Worm (Caenorhabditis elegans): ENCODE results near the gene B0228.9.

B0228.9 gene

DNA sequence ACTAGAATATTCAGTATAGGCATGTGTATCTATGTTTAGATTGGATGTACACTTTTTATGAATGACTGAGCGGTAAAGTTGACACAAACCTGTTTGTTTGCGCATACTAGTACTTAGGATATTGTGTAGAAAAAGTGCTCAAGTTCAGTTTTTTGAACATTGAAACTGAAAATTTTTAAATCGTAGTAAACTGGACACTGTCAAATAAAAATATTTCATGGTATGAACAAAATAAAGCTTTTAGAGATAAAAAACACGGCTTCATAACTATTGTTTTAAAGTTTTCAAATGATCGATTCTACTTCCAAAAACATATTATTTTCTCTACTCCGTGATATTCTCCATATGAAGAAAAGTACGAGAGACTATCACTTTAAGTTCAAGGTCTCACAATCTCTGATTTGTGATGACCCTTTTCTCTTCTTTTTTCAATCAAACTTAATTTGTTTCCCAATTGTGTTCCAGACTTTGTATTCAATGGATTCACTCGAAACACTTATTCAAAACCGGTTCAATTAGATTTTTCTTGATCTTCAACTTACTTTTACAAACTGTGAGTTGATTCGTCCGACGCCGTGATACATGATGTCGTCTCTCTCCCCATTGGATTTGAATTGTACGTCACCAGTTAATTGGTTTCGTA is 28.1 kb upstream of the B0228.9 start:
- no peak for TF ChIP-seq unc-62 (GFP tag; optimal IDR thresholded peaks at IDR 0.05)

DNA sequence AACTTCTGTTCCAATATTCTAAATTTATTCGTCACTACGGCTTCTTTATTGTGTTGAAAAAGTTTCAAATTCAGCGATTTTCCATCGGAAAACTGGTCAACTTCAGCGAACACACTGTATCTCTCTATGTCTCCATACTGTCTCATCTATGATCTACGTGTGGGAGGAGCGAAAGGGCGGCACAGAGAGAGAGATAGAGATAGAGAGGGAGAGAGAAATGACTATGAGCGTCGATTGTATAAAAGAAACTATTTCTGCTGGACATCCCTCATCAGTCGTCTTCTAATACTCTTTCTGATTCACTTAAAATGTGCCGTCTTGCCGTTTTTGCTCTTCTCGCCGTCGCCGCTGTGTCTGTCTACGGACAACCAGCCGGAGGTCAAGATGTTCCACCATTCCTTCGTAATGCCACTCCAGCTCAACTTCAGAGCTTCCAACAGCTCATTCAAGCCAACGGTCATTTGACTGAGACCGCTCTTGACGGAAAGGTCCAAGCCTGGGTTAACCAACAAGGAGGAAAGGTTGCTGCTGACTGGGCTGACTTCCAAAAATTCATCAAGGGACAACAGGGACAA is 26.9 kb upstream of the B0228.9 start, which contains the start of gene srlf-1:
TSS of gene srlf-1 (plus strand) at position 268 of the 575 bp plus-strand sequence.
- no peak for TF ChIP-seq unc-62 (GFP tag; optimal IDR thresholded peaks at IDR 0.05)

DNA sequence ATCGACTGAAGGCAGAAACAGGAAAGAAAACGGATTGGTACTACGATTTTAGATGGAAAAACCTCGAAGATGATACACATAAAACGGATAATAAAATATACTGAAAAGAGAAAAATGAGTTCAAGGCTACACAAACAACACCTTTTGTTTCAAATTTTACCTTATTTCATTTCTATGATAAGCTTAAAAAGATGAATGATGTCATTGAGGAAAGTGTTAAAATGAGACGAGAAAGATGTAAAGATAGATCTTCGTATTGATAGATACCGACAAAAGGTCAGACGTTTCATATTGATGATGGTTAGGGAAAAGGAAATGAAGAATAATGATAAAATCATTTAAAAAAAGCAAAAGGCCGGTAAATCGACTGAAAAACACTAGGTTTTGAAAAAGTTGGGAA is 26.1 kb upstream of the B0228.9 start:
- no peak for TF ChIP-seq unc-62 (GFP tag; optimal IDR thresholded peaks at IDR 0.05)

DNA sequence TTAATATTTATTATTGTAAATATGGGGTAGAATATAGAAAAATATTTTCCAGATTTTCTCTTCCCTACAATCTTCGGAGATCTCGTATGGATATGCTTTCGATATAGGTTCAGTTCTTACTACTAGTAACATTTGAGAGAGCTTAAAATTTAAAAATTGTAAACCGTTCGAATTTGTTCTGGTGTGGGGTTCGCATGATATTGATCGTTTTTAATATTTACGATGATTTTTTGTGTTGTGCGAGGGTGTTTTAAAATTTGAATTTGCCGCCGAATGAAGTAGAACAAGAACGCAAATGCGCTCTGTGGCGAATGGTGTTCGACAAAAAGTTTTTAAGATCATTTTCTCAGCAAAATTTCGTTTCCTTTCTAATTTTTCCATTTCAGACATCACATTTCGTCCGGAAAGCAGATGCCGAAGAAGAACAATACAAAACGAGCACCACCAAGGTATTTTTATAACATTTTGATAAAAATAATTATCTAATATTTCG is 20.0 kb upstream of the B0228.9 start, which contains the start of gene skr-17:
TSS of gene skr-17 (plus strand) at position 51 of the 493 bp plus-strand sequence.
- no peak for TF ChIP-seq unc-62 (GFP tag; optimal IDR thresholded peaks at IDR 0.05)

DNA sequence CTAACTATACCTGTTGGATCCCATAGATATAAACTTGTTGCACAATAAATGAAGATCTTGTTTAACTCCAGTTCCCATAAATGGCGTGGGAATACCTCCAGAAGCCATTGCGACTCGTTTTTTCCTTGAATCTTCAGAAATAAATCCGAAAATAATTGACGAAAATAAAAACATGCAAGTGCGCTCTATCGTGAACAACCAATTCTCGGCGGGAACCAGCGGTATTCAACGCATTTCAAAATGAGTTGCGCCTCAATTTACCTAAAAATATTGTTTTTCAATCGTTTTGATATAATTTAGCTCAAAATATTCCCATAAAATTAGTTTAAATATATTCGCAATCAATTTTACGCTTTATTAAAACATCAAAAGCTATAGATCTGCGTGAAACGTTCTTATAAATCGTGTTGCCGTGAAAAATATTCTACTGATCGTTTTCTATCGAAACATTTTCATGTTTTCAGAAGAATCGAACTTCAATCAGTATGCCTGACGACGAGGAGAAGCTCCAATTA is 17.7 kb upstream of the B0228.9 start, which contains the start of the genes snpc-1.1 and spdl-1:
TSS of gene snpc-1.1 (minus strand) at position 200 of the 515 bp plus-strand sequence.
TSS of gene spdl-1 (plus strand) at position 465 of the 515 bp plus-strand sequence.
- TF ChIP-seq unc-62 (GFP tag; optimal IDR thresholded peaks at IDR 0.05), result no peak

DNA sequence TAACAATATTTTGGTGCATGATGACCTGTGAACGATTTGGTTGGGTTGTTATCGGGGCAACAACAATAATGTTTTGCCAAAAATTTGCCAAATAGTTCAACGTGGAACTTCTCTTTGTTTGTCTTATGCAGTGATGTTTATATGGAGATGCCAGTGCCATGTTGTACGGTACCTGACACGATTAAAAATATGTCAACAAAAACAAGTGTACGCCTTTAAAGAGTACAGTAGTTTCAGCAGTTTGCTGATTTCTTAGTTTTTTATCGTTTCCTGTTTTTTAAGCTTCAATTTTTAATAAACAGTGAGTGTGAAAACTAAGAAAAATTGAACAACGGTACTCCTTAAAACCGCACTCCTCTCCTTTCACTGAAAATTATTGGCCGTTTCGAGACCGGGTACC is 14.8 kb upstream of the B0228.9 start:
- TF ChIP-seq unc-62 (GFP tag; optimal IDR thresholded peaks at IDR 0.05), result no peak

DNA sequence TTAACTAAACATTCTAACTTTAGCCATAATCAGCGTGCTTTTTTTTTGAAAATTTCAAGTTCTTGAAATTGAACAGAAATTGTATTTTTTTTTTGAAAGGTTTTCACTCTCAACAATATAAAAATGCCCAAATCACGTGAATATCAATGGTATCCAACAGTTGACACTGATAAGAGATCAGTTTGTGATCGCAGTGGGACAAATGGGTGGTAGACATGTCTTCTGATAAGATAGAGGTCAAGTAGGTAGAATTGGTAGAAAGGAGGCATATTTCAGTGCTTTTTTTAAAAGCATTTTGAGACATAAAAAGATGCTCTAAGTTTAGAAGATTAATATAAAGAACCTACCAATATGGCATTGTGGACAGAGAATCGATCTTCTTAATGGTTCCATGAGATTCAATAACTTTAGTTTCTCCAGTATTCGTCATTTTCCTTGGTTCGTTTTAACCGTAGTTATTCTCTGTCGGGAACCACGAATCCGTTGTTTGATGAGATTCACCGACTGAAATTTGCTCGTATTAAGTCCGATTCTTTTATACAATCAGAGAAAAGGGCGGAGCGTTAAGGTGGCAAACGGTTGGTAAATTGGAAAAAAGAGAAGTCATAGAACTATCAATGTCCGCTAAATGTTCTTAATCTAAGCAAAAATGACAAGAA is 14.0 kb upstream of the B0228.9 start, which contains the start of gene mthf-1:
TSS of gene mthf-1 (minus strand) at position 504 of the 659 bp plus-strand sequence.
- TF ChIP-seq unc-62 (GFP tag; optimal IDR thresholded peaks at IDR 0.05), result no peak

DNA sequence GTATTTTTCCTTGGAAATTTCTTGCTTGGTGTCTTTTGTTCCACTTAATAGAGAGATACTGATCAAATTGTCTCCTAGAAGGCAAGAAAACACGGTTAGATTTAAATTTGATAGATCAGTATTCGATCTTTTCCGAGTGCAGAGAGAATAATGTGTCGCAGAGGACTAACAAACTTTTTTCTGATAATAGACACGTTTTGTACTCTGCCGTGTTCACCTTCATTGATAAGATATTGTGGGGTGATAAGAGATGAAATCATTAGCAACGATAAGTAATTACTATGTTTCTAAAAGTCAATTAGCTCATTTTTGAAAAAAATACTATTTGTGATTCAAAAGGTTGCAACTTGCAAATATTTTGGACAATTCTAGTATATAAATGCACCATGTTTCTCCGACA is 13.2 kb upstream of the B0228.9 start:
- no peak for TF ChIP-seq unc-62 (GFP tag; optimal IDR thresholded peaks at IDR 0.05)

DNA sequence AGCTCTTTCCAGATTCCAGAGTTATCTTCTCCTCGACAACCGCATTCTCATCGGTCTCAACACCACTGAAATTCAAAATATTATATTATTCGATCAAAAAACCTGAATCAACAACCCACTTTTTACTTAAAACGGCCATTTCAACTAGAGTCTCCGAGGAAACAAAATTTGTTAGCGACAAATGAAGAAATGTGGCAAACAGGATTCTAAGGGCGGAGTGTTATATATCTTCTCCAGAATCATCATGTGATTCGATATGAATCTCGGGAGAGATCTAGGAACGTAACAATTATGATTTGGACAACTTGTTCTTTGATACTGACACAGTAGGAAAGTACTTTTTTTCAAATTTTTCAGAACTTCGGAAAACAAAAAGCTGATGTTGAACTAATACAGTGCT is 12.8 kb upstream of the B0228.9 start:
- TF ChIP-seq unc-62 (GFP tag; optimal IDR thresholded peaks at IDR 0.05), result no peak

DNA sequence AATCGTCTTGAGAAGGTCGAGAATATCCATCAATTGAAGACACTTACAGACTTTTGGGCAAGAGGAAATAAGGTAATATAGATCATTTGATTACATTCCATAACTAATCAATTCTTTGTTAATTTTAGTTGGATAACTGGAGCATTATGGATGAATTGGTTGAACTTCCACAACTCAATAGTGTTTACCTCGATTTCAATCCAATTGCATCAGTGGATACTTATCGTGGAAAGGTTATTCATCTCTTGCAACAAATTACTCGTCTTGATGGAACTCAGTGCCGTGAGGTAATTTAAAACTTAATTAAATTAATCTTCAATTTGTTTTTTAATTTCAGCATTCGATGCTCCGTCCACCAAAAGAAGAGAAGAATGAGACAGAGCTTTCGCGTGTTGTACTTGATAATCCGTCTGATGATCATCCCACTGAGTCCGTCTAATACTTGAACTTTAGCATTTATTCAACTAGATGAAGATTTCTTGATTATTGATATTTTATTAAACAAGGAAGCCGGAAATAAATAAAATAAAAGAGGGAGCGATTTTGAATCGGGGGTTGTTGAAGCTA is 10.0 kb upstream of the B0228.9 start:
- no peak for TF ChIP-seq unc-62 (GFP tag; optimal IDR thresholded peaks at IDR 0.05)

DNA sequence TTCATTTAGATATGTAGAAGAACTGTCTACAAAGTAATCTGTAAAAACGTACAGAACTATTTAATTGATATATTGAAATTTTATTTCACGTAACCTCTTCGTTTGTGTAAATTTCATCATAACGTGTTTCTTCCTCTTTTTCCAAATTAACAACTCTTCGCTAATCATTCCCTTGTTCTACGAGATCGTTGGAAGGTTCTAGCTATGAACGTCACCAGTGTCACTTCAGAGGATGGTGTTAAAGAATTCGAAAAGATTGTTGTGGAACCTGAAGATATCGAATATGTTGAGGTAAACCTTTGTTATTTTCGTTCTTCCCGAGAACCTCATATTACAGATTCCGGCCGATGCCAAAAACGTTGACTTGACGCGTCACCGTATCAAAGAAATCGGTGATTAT is 8.9 kb upstream of the B0228.9 start, which contains the start of gene C06A8.6:
TSS of gene C06A8.6 (plus strand) at position 89 of the 400 bp plus-strand sequence.
- TF ChIP-seq unc-62 (GFP tag; optimal IDR thresholded peaks at IDR 0.05), result no peak

DNA sequence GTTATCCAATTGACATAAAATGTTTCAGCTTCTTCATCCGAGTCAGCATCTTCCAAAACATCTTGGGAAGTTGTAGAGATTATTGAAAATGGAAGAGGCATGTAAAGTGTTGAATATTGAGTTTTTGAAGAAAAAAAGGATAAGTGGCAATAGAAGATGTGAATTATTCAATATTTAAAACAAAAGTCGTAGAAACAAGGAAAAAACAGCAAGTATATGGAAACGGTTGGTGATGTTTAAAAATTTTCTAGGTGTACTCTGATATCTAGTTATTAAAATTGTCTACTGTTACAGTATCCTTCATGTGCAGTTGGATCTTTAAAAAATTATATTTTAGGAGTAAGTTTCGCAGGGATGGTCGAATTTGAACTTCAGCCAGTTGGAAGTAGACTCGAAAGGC is 8.4 kb upstream of the B0228.9 start, which contains the start of gene C06A8.8:
TSS of gene C06A8.8 (minus strand) at position 101 of the 400 bp plus-strand sequence.
- TF ChIP-seq unc-62 (GFP tag; optimal IDR thresholded peaks at IDR 0.05), result no peak

DNA sequence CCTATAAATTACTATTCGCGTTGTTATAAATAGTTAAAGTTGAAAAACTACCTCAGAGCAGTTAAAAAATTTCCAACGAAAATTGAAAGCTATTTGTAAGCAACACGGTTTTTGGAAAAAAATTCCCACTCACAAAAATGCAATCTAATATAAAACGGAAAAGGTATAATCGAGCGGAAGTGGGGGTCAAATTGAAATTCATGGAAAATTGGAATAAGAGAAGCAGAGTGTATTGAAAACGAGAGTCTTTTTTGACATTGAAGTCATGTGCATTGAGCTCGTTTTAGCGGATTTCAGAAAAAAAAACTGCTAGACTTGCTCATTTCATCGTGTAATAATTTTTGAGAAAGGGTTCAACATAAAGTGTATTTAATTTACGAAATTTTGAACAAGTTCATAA is 6.8 kb upstream of the B0228.9 start:
- TF ChIP-seq unc-62 (GFP tag; optimal IDR thresholded peaks at IDR 0.05), result no peak

DNA sequence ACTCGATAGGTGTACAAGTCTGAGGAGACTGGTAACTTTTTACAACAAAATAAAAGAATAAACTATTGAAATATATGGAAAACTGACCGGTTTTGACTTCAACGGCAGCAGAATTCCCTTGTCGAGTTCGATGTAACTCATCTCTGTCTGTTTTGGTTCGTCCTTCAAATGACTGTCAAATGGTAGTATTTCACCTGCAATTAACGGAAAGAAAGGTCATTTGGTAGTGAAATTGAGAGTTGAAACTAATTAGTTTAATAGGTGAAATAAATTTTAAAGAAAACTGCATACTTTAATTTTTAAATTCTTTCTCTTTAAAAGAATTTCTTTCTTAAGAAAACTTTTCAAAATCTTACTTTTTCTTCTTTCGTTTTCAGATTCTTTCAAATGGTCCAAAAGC is 5.8 kb upstream of the B0228.9 start:
- no peak for TF ChIP-seq unc-62 (GFP tag; optimal IDR thresholded peaks at IDR 0.05)

DNA sequence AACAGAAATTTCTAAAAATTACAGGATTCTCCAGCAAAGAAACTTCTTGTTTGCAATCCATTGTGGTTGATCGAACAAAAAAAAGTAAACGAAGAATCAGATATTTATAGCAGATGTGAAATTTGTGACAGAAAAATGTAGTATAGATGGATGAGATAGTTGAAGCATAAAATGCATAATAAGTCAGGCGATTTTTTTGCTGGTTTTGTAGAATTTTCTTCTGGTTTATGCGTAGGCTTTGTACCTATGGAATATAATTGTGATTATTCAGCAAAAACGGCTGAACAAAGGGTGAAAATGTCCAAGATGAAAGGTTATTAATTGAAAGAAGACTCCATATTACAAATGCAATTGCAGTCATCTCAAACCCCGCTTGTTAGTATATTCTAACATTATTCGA is 2.0 kb upstream of the B0228.9 start, which contains the start of gene srh-39:
TSS of gene srh-39 (minus strand) at position 101 of the 400 bp plus-strand sequence.
- no peak for TF ChIP-seq unc-62 (GFP tag; optimal IDR thresholded peaks at IDR 0.05)

DNA sequence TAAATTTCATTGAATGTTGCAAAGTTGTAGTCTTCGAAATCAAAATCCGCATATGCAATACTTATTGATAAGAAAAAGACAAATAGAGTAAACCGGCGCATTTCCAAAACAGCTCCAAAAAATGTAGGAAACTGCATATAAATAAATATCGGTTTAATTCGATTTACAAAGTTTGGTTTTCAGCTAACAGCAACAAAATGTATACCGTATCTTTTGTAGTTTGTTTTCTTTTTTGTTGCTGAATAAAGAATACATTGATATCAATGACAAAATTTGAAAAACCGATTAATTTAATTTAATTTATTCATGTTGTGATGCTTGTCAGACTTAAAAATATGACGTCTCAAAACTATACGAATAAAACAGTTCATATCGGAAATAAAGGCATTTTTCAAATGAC is 2.0 kb downstream of the B0228.9 start, which contains the start of gene B0228.8:
TSS of gene B0228.8 (minus strand) at position 101 of the 400 bp plus-strand sequence.
- TF ChIP-seq unc-62 (GFP tag; optimal IDR thresholded peaks at IDR 0.05), result no peak
